Fruit fly (Drosophila melanogaster) S2 (cell line): ENCODE measurements around the gene Noc1.

Experiments used
- CG8478 ChIP-seq: fragments of >200 bp; optimal IDR thresholded peaks from 2 replicates; lab custom pipeline; 2018
- CTCF ChIP-seq, 2 experiments: fragments of >200 bp; optimal IDR thresholded peaks; 2 replicates each; lab custom pipeline; 2018

DNA sequence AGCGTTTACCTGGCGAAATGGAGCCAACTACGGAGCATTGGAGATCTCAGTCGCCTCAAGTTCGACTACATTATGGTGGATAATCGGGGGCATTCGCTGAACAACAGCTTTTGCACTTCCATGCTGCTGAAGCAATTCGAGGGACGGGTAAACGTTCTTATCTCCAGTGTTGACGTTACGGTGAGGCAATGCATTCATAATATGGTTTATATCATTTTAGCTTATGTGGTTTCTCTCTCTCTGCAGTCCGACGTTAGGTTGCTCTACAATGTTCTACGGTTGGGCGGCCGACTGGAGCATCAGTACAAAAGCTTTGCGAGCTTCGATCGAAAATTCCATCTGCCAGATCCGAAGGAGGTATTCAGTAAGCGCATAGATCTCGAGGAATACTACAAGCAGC lies 8.7 kb upstream of the Noc1 start:
- TF ChIP-seq CG8478 (lab: Kevin White, UChicago), result no peak
- no peak for TF ChIP-seq CTCF (optimal IDR thresholded peaks at IDR 0.05; lab: Kevin White, UChicago)
